Fruit fly (Drosophila melanogaster) whole organism, embryonic: ENCODE data around the gene Gyc88E.

Experiments used
- Abd-B ChIP-seq: fragments of 200-800 bp; sonication (Bioruptor generic); optimal IDR thresholded peaks from 2 replicates; lab custom pipeline; 2018; ENCODE audit warnings: missing biosample characterization, mild to moderate bottlenecking, missing genetic modification characterization, moderate library complexity
- Aef1 ChIP-seq: fragments of 200-800 bp; sonication (Bioruptor generic); IDR thresholded peaks from 3 replicates; pipeline ENCODE4 v1.3.6; 2022; ENCODE audit warnings: missing biosample characterization, missing genetic modification characterization
- CG10431 ChIP-seq: fragments of 200-800 bp; sonication (Bioruptor generic); optimal IDR thresholded peaks from 3 replicates; lab custom pipeline; 2018; ENCODE audit warnings: missing biosample characterization, mild to moderate bottlenecking, missing genetic modification characterization
- CG10565 ChIP-seq: fragments of 200-800 bp; sonication (Bioruptor generic); optimal IDR thresholded peaks from 3 replicates; lab custom pipeline; 2016; ENCODE audit warnings: missing biosample characterization, mild to moderate bottlenecking, missing genetic modification characterization
- CG11247 ChIP-seq: fragments of 200-800 bp; sonication (Bioruptor generic); IDR thresholded peaks from 2 replicates; pipeline ENCODE4 v1.3.6; 2022; ENCODE audit warnings: missing biosample characterization, missing genetic modification characterization
- CG12155 ChIP-seq: fragments of 200-800 bp; sonication (Bioruptor generic); optimal IDR thresholded peaks from 3 replicates; lab custom pipeline; 2016; ENCODE audit warnings: missing biosample characterization, missing genetic modification characterization
- CG12236 ChIP-seq: fragments of 200-800 bp; sonication (Bioruptor generic); optimal IDR thresholded peaks from 2 replicates; lab custom pipeline; 2016; ENCODE audit warnings: missing biosample characterization, missing genetic modification characterization
- CG1233 ChIP-seq: fragments of 200-800 bp; sonication (Bioruptor generic); optimal IDR thresholded peaks from 4 replicates; lab custom pipeline; 2018; ENCODE audit warnings: missing biosample characterization, mild to moderate bottlenecking, missing genetic modification characterization
- CG12391 ChIP-seq: fragments of 200-800 bp; sonication (Bioruptor generic); optimal IDR thresholded peaks from 3 replicates; lab custom pipeline; 2018; ENCODE audit warnings: missing biosample characterization, mild to moderate bottlenecking, missing genetic modification characterization, moderate library complexity
- CG12942 ChIP-seq: fragments of 200-800 bp; sonication (Bioruptor generic); optimal IDR thresholded peaks from 3 replicates; lab custom pipeline; 2016; ENCODE audit warnings: missing biosample characterization, missing genetic modification characterization
- CG1603 ChIP-seq: fragments of 200-800 bp; sonication (Bioruptor generic); optimal IDR thresholded peaks from 2 replicates; lab custom pipeline; 2019; ENCODE audit warnings: missing biosample characterization, mild to moderate bottlenecking, missing genetic modification characterization, moderate library complexity
- CG18011 ChIP-seq: fragments of 200-800 bp; sonication (Bioruptor generic); optimal IDR thresholded peaks from 2 replicates; lab custom pipeline; 2017; ENCODE audit warnings: missing biosample characterization, missing genetic modification characterization, mild to moderate bottlenecking, moderate library complexity, missing genotype
- CG18476 ChIP-seq: fragments of 200-800 bp; sonication (Bioruptor generic); optimal IDR thresholded peaks from 2 replicates; lab custom pipeline; 2016; ENCODE audit warnings: missing biosample characterization, mild to moderate bottlenecking, missing genetic modification characterization
- CG32532 ChIP-seq: fragments of 200-800 bp; sonication (Bioruptor generic); IDR thresholded peaks from 2 replicates; pipeline ENCODE4 v1.3.6; 2022; ENCODE audit warnings: missing biosample characterization, missing genetic modification characterization
- CG5180 ChIP-seq: fragments of 200-800 bp; sonication (Bioruptor generic); optimal IDR thresholded peaks from 3 replicates; lab custom pipeline; 2017; ENCODE audit warnings: missing biosample characterization, missing genetic modification characterization, mild to moderate bottlenecking, moderate library complexity, missing genetic modification reagents
- CG6791 ChIP-seq: fragments of 200-800 bp; sonication (Bioruptor generic); IDR thresholded peaks from 3 replicates; pipeline ENCODE4 v1.3.6; 2022; ENCODE audit warnings: missing biosample characterization, missing genetic modification characterization; ENCODE audit not compliant: partially characterized antibody
- CG8388 ChIP-seq: fragments of 200-800 bp; sonication (Bioruptor generic); optimal IDR thresholded peaks from 2 replicates; lab custom pipeline; 2019; ENCODE audit warnings: missing biosample characterization, mild to moderate bottlenecking, missing genetic modification characterization, moderate library complexity
- CG9609 ChIP-seq: fragments of 200-800 bp; sonication (Bioruptor generic); optimal IDR thresholded peaks from 3 replicates; lab custom pipeline; 2016; ENCODE audit warnings: missing biosample characterization, missing genetic modification characterization
- D ChIP-seq, 2 experiments: fragments of 200-800 bp in 1 of 2; fragments of >200 bp in 1 of 2; sonication (Bioruptor generic) in 1 of 2; optimal IDR thresholded peaks; 2 replicates in 1 of 2; 3 replicates in 1 of 2; lab custom pipeline; 2017; ENCODE audit warnings: mild to moderate bottlenecking in 1 of 2, missing biosample characterization in 1 of 2, missing genetic modification characterization in 1 of 2, missing genetic modification reagents in 1 of 2
- Dip3 ChIP-seq: fragments of 200-800 bp; sonication (Bioruptor generic); optimal IDR thresholded peaks from 3 replicates; lab custom pipeline; 2016; ENCODE audit warnings: missing biosample characterization, missing genetic modification characterization
- E2f1 ChIP-seq: fragments of 200-800 bp; sonication (Bioruptor generic); IDR thresholded peaks from 2 replicates; pipeline ENCODE4 v1.3.6; 2022; ENCODE audit warnings: missing biosample characterization, missing genetic modification characterization
- ERR ChIP-seq: fragments of 200-800 bp; sonication (Bioruptor generic); optimal IDR thresholded peaks from 2 replicates; lab custom pipeline; 2016; ENCODE audit warnings: missing biosample characterization, missing genetic modification characterization
- HLH4C ChIP-seq: fragments of 200-800 bp; sonication (Bioruptor generic); IDR thresholded peaks from 3 replicates; pipeline ENCODE4 v1.3.6; 2022; ENCODE audit warnings: missing biosample characterization, missing genetic modification characterization; ENCODE audit not compliant: partially characterized antibody
- Hmr ChIP-seq: fragments of 200-800 bp; sonication (Bioruptor generic); optimal IDR thresholded peaks from 3 replicates; lab custom pipeline; 2017; ENCODE audit warnings: mild to moderate bottlenecking, missing biosample characterization, missing genetic modification reagents, missing genetic modification characterization
- Hr39 ChIP-seq: fragments of >200 bp; optimal IDR thresholded peaks from 2 replicates; lab custom pipeline; 2017
- Hsf ChIP-seq: fragments of 200-800 bp; sonication (Bioruptor generic); optimal IDR thresholded peaks from 3 replicates; lab custom pipeline; 2016; ENCODE audit warnings: missing biosample characterization, missing genetic modification characterization
- Kr ChIP-seq: fragments of 200-800 bp; sonication (Bioruptor generic); optimal IDR thresholded peaks from 2 replicates; lab custom pipeline; 2017; ENCODE audit warnings: missing biosample characterization, mild to moderate bottlenecking, missing genetic modification characterization
- Nf-YB ChIP-seq: fragments of 200-800 bp; sonication (Bioruptor generic); optimal IDR thresholded peaks from 3 replicates; lab custom pipeline; 2019; ENCODE audit warnings: missing biosample characterization, mild to moderate bottlenecking, missing genetic modification characterization, moderate library complexity
- Opbp ChIP-seq: fragments of 200-800 bp; sonication (Bioruptor generic); IDR thresholded peaks from 3 replicates; pipeline ENCODE4 v1.3.6; 2022; ENCODE audit warnings: missing biosample characterization, missing genetic modification characterization; ENCODE audit not compliant: partially characterized antibody
- Stat92E ChIP-seq, 3 experiments: fragments of >200 bp in 2 of 3; fragments of 200-800 bp in 1 of 3; sonication (Bioruptor generic) in 1 of 3; optimal IDR thresholded peaks; 2 replicates each; lab custom pipeline; 2017 to 2019; ENCODE audit warnings: missing biosample characterization in 3 of 3, missing genetic modification characterization in 3 of 3, mild to moderate bottlenecking in 1 of 3, moderate library complexity in 1 of 3
- ac ChIP-seq: fragments of 200-800 bp; sonication (Bioruptor generic); optimal IDR thresholded peaks from 3 replicates; lab custom pipeline; 2017; ENCODE audit warnings: missing biosample characterization, mild to moderate bottlenecking, missing genetic modification characterization
- crp ChIP-seq, 2 experiments: fragments of 200-800 bp; sonication (Bioruptor generic); optimal IDR thresholded peaks; 2 replicates in 1 of 2; 3 replicates in 1 of 2; lab custom pipeline; 2017; ENCODE audit warnings: missing biosample characterization in 2 of 2, missing genetic modification characterization in 2 of 2, mild to moderate bottlenecking in 1 of 2, moderate library complexity in 1 of 2
- eyg ChIP-seq: fragments of 200-800 bp; sonication (Bioruptor generic); optimal IDR thresholded peaks from 3 replicates; lab custom pipeline; 2016; ENCODE audit warnings: missing biosample characterization, missing genetic modification characterization
- fd64A ChIP-seq: fragments of 200-800 bp; sonication (Bioruptor generic); optimal IDR thresholded peaks from 3 replicates; lab custom pipeline; 2018; ENCODE audit warnings: missing biosample characterization, mild to moderate bottlenecking, missing genetic modification characterization
- fru ChIP-seq: fragments of >200 bp; optimal IDR thresholded peaks from 2 replicates; lab custom pipeline; 2017
- gcm2 ChIP-seq: fragments of 200-800 bp; sonication (Bioruptor generic); optimal IDR thresholded peaks from 2 replicates; lab custom pipeline; 2016; ENCODE audit warnings: missing biosample characterization, missing genetic modification characterization
- hbn ChIP-seq: fragments of 200-800 bp; sonication (Bioruptor generic); IDR thresholded peaks from 2 replicates; pipeline ENCODE4 v1.3.6; 2022; ENCODE audit warnings: missing biosample characterization, missing genetic modification characterization; ENCODE audit not compliant: partially characterized antibody
- her ChIP-seq: fragments of 200-800 bp; sonication (Bioruptor generic); optimal IDR thresholded peaks from 2 replicates; lab custom pipeline; 2016; ENCODE audit warnings: missing biosample characterization, missing genetic modification characterization
- kay ChIP-seq: fragments of 200-800 bp; sonication (Bioruptor generic); optimal IDR thresholded peaks from 2 replicates; lab custom pipeline; 2016; ENCODE audit warnings: missing biosample characterization, missing genetic modification characterization
- kni ChIP-seq: fragments of 200-800 bp; sonication (Bioruptor generic); optimal IDR thresholded peaks from 3 replicates; lab custom pipeline; 2017; ENCODE audit warnings: mild to moderate bottlenecking, missing biosample characterization, missing genetic modification reagents, missing genetic modification characterization
- pho ChIP-seq: fragments of 200-800 bp; sonication (Bioruptor generic); optimal IDR thresholded peaks from 2 replicates; lab custom pipeline; 2016; ENCODE audit warnings: missing biosample characterization, missing genetic modification characterization
- pnt ChIP-seq: fragments of 200-800 bp; sonication (Bioruptor generic); optimal IDR thresholded peaks from 3 replicates; lab custom pipeline; 2016; ENCODE audit warnings: missing biosample characterization, missing genetic modification characterization
- schlank ChIP-seq: fragments of 200-800 bp; sonication (Bioruptor generic); optimal IDR thresholded peaks from 2 replicates; lab custom pipeline; 2018; ENCODE audit warnings: missing biosample characterization, mild to moderate bottlenecking, missing genetic modification characterization
- sim ChIP-seq: fragments of 200-800 bp; sonication (Bioruptor generic); IDR thresholded peaks from 2 replicates; pipeline ENCODE4 v1.3.6; 2022; ENCODE audit warnings: missing biosample characterization, missing genetic modification characterization
- sna ChIP-seq: fragments of 200-800 bp; sonication (Bioruptor generic); IDR thresholded peaks from 2 replicates; pipeline ENCODE4 v1.3.6; 2022; ENCODE audit warnings: missing biosample characterization, missing genetic modification characterization; ENCODE audit not compliant: partially characterized antibody
- so ChIP-seq: fragments of 200-800 bp; sonication (Bioruptor generic); IDR thresholded peaks from 3 replicates; pipeline ENCODE4 v1.3.6; 2022; ENCODE audit warnings: missing biosample characterization, missing genetic modification characterization
- tgo ChIP-seq: fragments of 200-800 bp; sonication (Bioruptor generic); IDR thresholded peaks from 3 replicates; pipeline ENCODE4 v1.3.6; 2022; ENCODE audit warnings: missing biosample characterization, missing genetic modification characterization
- wek ChIP-seq: fragments of 200-800 bp; sonication (Bioruptor generic); optimal IDR thresholded peaks from 3 replicates; lab custom pipeline; 2018; ENCODE audit warnings: missing biosample characterization, mild to moderate bottlenecking, missing genetic modification characterization, moderate library complexity
- zfh2 ChIP-seq: fragments of 200-800 bp; sonication (Bioruptor generic); optimal IDR thresholded peaks from 2 replicates; lab custom pipeline; 2016; ENCODE audit warnings: missing biosample characterization, missing genetic modification characterization

Gyc88E gene

dm6 chr3R:15147038-15147744 is 3.0 kb upstream of the Gyc88E start, which contains the start of gene Glys (continued):
- TF ChIP-seq CG12155: peak; percentile 4
- TF ChIP-seq CG8388 (GFP tag; lab: Kevin White, UChicago): no peak
- no peak for TF ChIP-seq hbn
- no peak for TF ChIP-seq D (optimal IDR thresholded peaks at IDR 0.05; lab: Kevin White, UChicago)
- peak; percentile 15 for TF ChIP-seq D (GFP tag; optimal IDR thresholded peaks at IDR 0.05; lab: Kevin White, UChicago)
- no peak for TF ChIP-seq kay (GFP tag; lab: Kevin White, UChicago)
- TF ChIP-seq CG12236 (GFP tag; lab: Kevin White, UChicago): no peak
- peak; percentile 40; the same call in 1 of the 3 replicates for TF ChIP-seq HLH4C
- no peak for TF ChIP-seq wek (GFP tag; lab: Kevin White, UChicago)
- TF ChIP-seq gcm2 (GFP tag; lab: Kevin White, UChicago): no peak
- no peak for TF ChIP-seq fd64A
- peak; percentile 55 for TF ChIP-seq CG1603 (tag; lab: Kevin White, UChicago)
- no peak for TF ChIP-seq Hsf (GFP tag; lab: Kevin White, UChicago)
- peak; percentile 12 for TF ChIP-seq Dip3
- TF ChIP-seq zfh2 (GFP tag; lab: Kevin White, UChicago): no peak
- TF ChIP-seq CG12942: no peak
- TF ChIP-seq tgo: no peak
- TF ChIP-seq ac (GFP tag; lab: Kevin White, UChicago): no peak
- TF ChIP-seq CG5180 (GFP tag; lab: Kevin White, UChicago): no peak
- TF ChIP-seq Kr (GFP tag; lab: Kevin White, UChicago): peak; percentile 19
- TF ChIP-seq so: no peak
- TF ChIP-seq CG18476 (GFP tag; lab: Kevin White, UChicago): no peak
- TF ChIP-seq CG10431 (GFP tag; lab: Kevin White, UChicago): peak; percentile 4
- no peak for TF ChIP-seq Stat92E (GFP tag; optimal IDR thresholded peaks at IDR 0.05; lab: Kevin White, UChicago)
- TF ChIP-seq schlank (tag; lab: Kevin White, UChicago): no peak
- TF ChIP-seq sna (GFP tag; lab: Robert Waterston, UW): no peak
- TF ChIP-seq pnt (GFP tag; lab: Kevin White, UChicago): no peak
- TF ChIP-seq eyg (GFP tag; lab: Kevin White, UChicago): no peak
- TF ChIP-seq CG18011 (GFP tag; lab: Kevin White, UChicago): no peak
- peak; percentile 51 for TF ChIP-seq kni (GFP tag; lab: Kevin White, UChicago)
- TF ChIP-seq Opbp (GFP tag; lab: Robert Waterston, UW): peak; percentile 63; the same call in 2 of the 3 replicates
- peak; percentile 51 for TF ChIP-seq ERR (GFP tag; lab: Kevin White, UChicago)
- no peak for TF ChIP-seq fru (lab: Kevin White, UChicago)
- TF ChIP-seq pho (GFP tag; lab: Kevin White, UChicago): no peak
- 0 out of 3 replicates have a peak, but pooled peaks have one; percentile 39 for TF ChIP-seq CG6791 (GFP tag; lab: Robert Waterston, UW)
- no peak for TF ChIP-seq Abd-B (GFP tag; lab: Kevin White, UChicago)
- peak; percentile 58 for TF ChIP-seq Hmr (GFP tag; lab: Kevin White, UChicago)
- no peak for TF ChIP-seq crp (GFP tag; optimal IDR thresholded peaks at IDR 0.05; lab: Kevin White, UChicago)
- TF ChIP-seq CG11247 (GFP tag; lab: Robert Waterston, UW): no peak
- TF ChIP-seq sim (GFP tag; lab: Robert Waterston, UW): no peak
- no peak for TF ChIP-seq CG1233 (GFP tag; lab: Kevin White, UChicago)
- TF ChIP-seq Aef1 (GFP tag; lab: Robert Waterston, UW): peak; percentile 51; the same call in 2 of the 3 replicates
- TF ChIP-seq E2f1 (GFP tag; lab: Robert Waterston, UW): no peak
- TF ChIP-seq CG12391 (tag; lab: Kevin White, UChicago): no peak
- no peak for TF ChIP-seq her
- TF ChIP-seq CG32532 (GFP tag; lab: Robert Waterston, UW): peak; percentile 40; the same call in 1 of the 2 replicates
- no peak for TF ChIP-seq CG9609
- TF ChIP-seq CG10565 (GFP tag; lab: Kevin White, UChicago): no peak
- TF ChIP-seq Nf-YB (GFP tag; lab: Kevin White, UChicago): no peak
- TF ChIP-seq Hr39 (lab: Kevin White, UChicago): no peak
